Fruit fly (Drosophila melanogaster): ENCODE results near the gene CG15169.

CG15169 gene

DNA sequence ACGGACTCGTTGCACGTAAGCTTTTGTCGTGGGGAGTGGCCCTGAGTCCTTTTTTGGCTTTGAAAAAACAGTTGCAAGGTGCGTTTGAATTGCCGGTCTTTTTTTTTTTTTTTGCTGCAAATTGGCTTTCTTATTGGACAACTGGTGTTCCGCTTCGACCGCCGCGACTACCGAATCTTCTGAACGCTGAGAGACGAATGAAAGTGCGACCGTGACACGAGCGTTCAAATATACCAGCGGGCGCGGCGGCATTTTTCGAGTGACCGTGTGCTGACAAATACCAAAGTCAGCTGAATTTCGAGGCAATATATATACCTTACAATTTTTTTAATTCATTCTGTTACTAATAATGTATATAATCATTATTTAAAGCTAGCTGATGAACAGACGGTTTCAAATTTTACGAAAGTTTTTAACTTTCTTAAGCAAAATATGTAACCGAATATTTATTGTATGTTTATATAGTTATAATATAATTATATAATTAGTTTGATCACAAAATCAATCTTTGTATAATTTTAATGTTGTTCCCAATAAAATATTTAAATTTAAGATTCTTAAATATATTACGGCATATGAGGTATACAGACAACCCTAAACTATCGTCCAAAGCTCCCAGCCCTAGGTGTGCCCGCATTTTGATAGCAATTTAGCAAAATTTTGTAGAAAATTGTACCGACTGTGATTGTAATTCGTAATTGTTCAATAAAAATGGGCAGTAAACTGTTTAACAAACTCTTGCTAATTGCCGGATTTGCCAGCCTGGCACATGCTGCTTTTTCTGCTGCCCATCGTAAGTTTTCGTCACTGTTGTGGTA, 3.5 kb upstream of the CG15169 start, which contains the start of the genes Swip-1 and EMC5 (continued):
- TF ChIP-seq bsh (GFP tag; optimal IDR thresholded peaks at IDR 0.05): peak in 1 of 2 experiments; percentile 54
- TF ChIP-seq sr (GFP tag; IDR thresholded peaks at IDR 0.05): peak; percentile 35; the same call in 1 of the 3 replicates
- peak; percentile 51; the same call in 1 of the 2 replicates for TF ChIP-seq Awh (GFP tag; IDR thresholded peaks at IDR 0.05)
- no peak for TF ChIP-seq ro (GFP tag; IDR thresholded peaks at IDR 0.05)
- no peak for TF ChIP-seq Neu2 (GFP tag; optimal IDR thresholded peaks at IDR 0.05; ENCODE audit: borderline replicate concordance)
- TF ChIP-seq slbo (GFP tag; IDR thresholded peaks at IDR 0.05): peak; percentile 85
- TF ChIP-seq gro (GFP tag; optimal IDR thresholded peaks at IDR 0.05): no peak
- no peak for TF ChIP-seq ERR (GFP tag; optimal IDR thresholded peaks at IDR 0.05)
- TF ChIP-seq Trl (optimal IDR thresholded peaks at IDR 0.05): no peak
- peak; percentile 1 for TF ChIP-seq Trl (GFP tag; optimal IDR thresholded peaks at IDR 0.05)
- TF ChIP-seq CG16863 (GFP tag; optimal IDR thresholded peaks at IDR 0.05): no peak
- peak; percentile 69 for TF ChIP-seq E2f2 (GFP tag; IDR thresholded peaks at IDR 0.05)
- TF ChIP-seq tup (GFP tag; optimal IDR thresholded peaks at IDR 0.05): no peak
- TF ChIP-seq CG16779 (GFP tag; IDR thresholded peaks at IDR 0.05): no peak
- 0 out of 2 replicates have a peak, but pooled peaks have one; percentile 11 for TF ChIP-seq CG31224 (GFP tag; IDR thresholded peaks at IDR 0.05)
- TF ChIP-seq yki (optimal IDR thresholded peaks at IDR 0.05): no peak
- no peak for TF ChIP-seq CG12744 (GFP tag; optimal IDR thresholded peaks at IDR 0.05)
- peak; percentile 80 for TF ChIP-seq CG11456 (GFP tag; IDR thresholded peaks at IDR 0.05)
- TF ChIP-seq crol (GFP tag; IDR thresholded peaks at IDR 0.05): 0 out of 2 replicates have a peak, but pooled peaks have one; percentile 13
- peak; percentile 66 for TF ChIP-seq Deaf1 (tag; optimal IDR thresholded peaks at IDR 0.05)
- TF ChIP-seq dmrt99B (tag; optimal IDR thresholded peaks at IDR 0.05): peak; percentile 52
- TF ChIP-seq Med (GFP tag): peak; percentile 86
- peak; percentile 77 for TF ChIP-seq Hr3 (GFP tag; optimal IDR thresholded peaks at IDR 0.05)
- peak; percentile 62 for TF ChIP-seq Sox100B (GFP tag; optimal IDR thresholded peaks at IDR 0.05)
- TF ChIP-seq CG8478 (optimal IDR thresholded peaks at IDR 0.05): no peak
- no peak for TF ChIP-seq lbe (GFP tag; optimal IDR thresholded peaks at IDR 0.05)
- no peak for TF ChIP-seq kah (GFP tag; optimal IDR thresholded peaks at IDR 0.05)
- peak; percentile 56 for TF ChIP-seq tin (GFP tag; optimal IDR thresholded peaks at IDR 0.05)
- peak; percentile 27 for TF ChIP-seq caup (GFP tag; optimal IDR thresholded peaks at IDR 0.05; ENCODE audit: severe bottlenecking)
- TF ChIP-seq H15 (GFP tag; IDR thresholded peaks at IDR 0.05): no peak
- TF ChIP-seq CG2120 (GFP tag; optimal IDR thresholded peaks at IDR 0.05): peak; percentile 54
- peak; percentile 33 for TF ChIP-seq scrt (GFP tag; optimal IDR thresholded peaks at IDR 0.05)
- TF ChIP-seq CG31365 (tag; optimal IDR thresholded peaks at IDR 0.05): no peak
- TF ChIP-seq B-H1 (GFP tag; IDR thresholded peaks at IDR 0.05): peak; percentile 17; the same call in 1 of the 3 replicates
- peak; percentile 60 for TF ChIP-seq trem (tag; optimal IDR thresholded peaks at IDR 0.05)
- TF ChIP-seq MTF-1 (GFP tag; optimal IDR thresholded peaks at IDR 0.05; ENCODE audit: borderline replicate concordance): no peak
- peak; percentile 86 for TF ChIP-seq nmo (GFP tag; optimal IDR thresholded peaks at IDR 0.05)
- TF ChIP-seq prd (optimal IDR thresholded peaks at IDR 0.05): no peak
- peak; percentile 62; the same call in 1 of the 3 replicates for TF ChIP-seq prd (GFP tag; IDR thresholded peaks at IDR 0.05)
- TF ChIP-seq ab (GFP tag; optimal IDR thresholded peaks at IDR 0.05): no peak
- no peak for TF ChIP-seq Dfd (GFP tag; optimal IDR thresholded peaks at IDR 0.05)
- TF ChIP-seq CG8089 (GFP tag; optimal IDR thresholded peaks at IDR 0.05): no peak
- TF ChIP-seq CG4854 (GFP tag; optimal IDR thresholded peaks at IDR 0.05): no peak
- TF ChIP-seq jumu (GFP tag; optimal IDR thresholded peaks at IDR 0.05): no peak
- 0 out of 2 replicates have a peak, but pooled peaks have one; percentile 26 for TF ChIP-seq CG14667 (GFP tag; IDR thresholded peaks at IDR 0.05)
- TF ChIP-seq CG10274 (GFP tag; optimal IDR thresholded peaks at IDR 0.05): no peak
- TF ChIP-seq CG17359 (tag; optimal IDR thresholded peaks at IDR 0.05): peak; percentile 41
- peak; percentile 19 for TF ChIP-seq CG6254 (GFP tag; optimal IDR thresholded peaks at IDR 0.05)
- TF ChIP-seq tio (GFP tag; optimal IDR thresholded peaks at IDR 0.05): peak; percentile 17
- TF ChIP-seq ap (GFP tag; IDR thresholded peaks at IDR 0.05): peak; percentile 27; the same call in 1 of the 2 replicates

Measured in whole organism, embryonic.